Fruit fly (Drosophila melanogaster): Measurements from ENCODE around the gene Or13a.

The Or13a gene

DNA sequence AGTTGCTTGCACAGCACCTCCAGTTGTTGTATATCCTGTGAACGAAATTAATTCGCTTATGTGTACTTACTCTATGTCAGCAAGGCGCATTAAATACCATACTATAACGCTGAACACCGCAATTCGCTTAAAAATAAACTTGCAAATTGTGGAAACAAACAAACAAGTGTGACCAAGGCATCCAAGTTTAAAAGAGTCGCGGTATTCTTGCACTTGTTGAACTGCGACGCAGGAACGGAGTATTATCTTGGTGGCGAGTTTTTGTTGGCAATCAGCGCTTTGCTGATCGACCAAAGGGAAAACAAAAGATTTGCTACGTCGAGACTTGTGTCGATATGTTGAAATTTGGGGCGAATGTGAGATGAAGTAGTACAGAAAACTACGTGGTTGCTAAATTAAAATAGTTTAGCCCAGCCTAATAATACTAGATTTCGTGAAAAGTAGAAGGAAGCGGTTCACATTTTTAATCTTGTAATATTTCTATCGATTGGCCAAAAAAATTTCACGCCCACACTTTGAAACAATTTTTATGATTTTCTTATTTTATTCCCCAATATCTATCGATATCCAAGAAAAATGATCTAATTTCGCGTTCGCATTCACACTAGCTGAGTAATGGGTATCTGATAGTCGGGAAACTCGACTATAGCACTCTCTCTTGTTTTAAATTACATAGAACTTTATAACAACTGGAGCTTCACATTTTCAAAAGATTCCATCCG is 40.6 kb upstream of the Or13a start, which contains the start of gene Ranbp16 (continued):
- TF ChIP-seq chif (GFP tag; optimal IDR thresholded peaks at IDR 0.05) (no peak), CG8944 (GFP tag; optimal IDR thresholded peaks at IDR 0.05) (no peak), CG12744 (GFP tag; optimal IDR thresholded peaks at IDR 0.05) (no peak), Hey (tag; optimal IDR thresholded peaks at IDR 0.05) (no peak), gro (GFP tag; optimal IDR thresholded peaks at IDR 0.05) (no peak), z (GFP tag; IDR thresholded peaks at IDR 0.05) (no peak), bbx (GFP tag; IDR thresholded peaks at IDR 0.05; ENCODE audit: partially characterized antibody) (peak; percentile 8; the same call in 1 of the 2 replicates), CG7357 (GFP tag; IDR thresholded peaks at IDR 0.05) (peak; percentile 76), CG15479 (GFP tag; optimal IDR thresholded peaks at IDR 0.05) (no peak), cg (GFP tag; optimal IDR thresholded peaks at IDR 0.05) (no peak), MESR4 (GFP tag; optimal IDR thresholded peaks at IDR 0.05) (peak; percentile 40), sens-2 (GFP tag; IDR thresholded peaks at IDR 0.05) (no peak), Atf6 (GFP tag; IDR thresholded peaks at IDR 0.05) (no peak), CG6683 (GFP tag; optimal IDR thresholded peaks at IDR 0.05) (no peak), ind (GFP tag; optimal IDR thresholded peaks at IDR 0.05) (no peak), CG9609 (GFP tag; optimal IDR thresholded peaks at IDR 0.05) (no peak), CG3847 (GFP tag; IDR thresholded peaks at IDR 0.05) (no peak), ab (GFP tag; optimal IDR thresholded peaks at IDR 0.05) (no peak), trh (GFP tag; optimal IDR thresholded peaks at IDR 0.05) (no peak), CG7556 (GFP tag; optimal IDR thresholded peaks at IDR 0.05) (no peak), gfzf (GFP tag; optimal IDR thresholded peaks at IDR 0.05) (peak; percentile 62), scrt (GFP tag; optimal IDR thresholded peaks at IDR 0.05) (no peak), CG7987 (GFP tag; optimal IDR thresholded peaks at IDR 0.05) (no peak), CG1024 (GFP tag; IDR thresholded peaks at IDR 0.05) (peak; percentile 62), grn (GFP tag; optimal IDR thresholded peaks at IDR 0.05) (no peak), sr (GFP tag; IDR thresholded peaks at IDR 0.05) (no peak), psq (GFP tag; optimal IDR thresholded peaks at IDR 0.05) (no peak), Hr51 (GFP tag; optimal IDR thresholded peaks at IDR 0.05) (no peak), usp (GFP tag; optimal IDR thresholded peaks at IDR 0.05) (no peak), D19A (tag; optimal IDR thresholded peaks at IDR 0.05) (no peak), bab2 (GFP tag; optimal IDR thresholded peaks at IDR 0.05) (no peak), CG10321 (GFP tag; IDR thresholded peaks at IDR 0.05) (no peak), her (GFP tag; optimal IDR thresholded peaks at IDR 0.05) (peak; percentile 2), pfk (GFP tag; optimal IDR thresholded peaks at IDR 0.05) (peak; percentile 72), vnd (GFP tag; IDR thresholded peaks at IDR 0.05; ENCODE audit: partially characterized antibody) (no peak), Dek (tag; optimal IDR thresholded peaks at IDR 0.05) (no peak), CG10209 (GFP tag; optimal IDR thresholded peaks at IDR 0.05) (no peak), stc (GFP tag; IDR thresholded peaks at IDR 0.05) (no peak), Gug (GFP tag; IDR thresholded peaks at IDR 0.05) (no peak), CG7928 (GFP tag; optimal IDR thresholded peaks at IDR 0.05) (no peak), CG1647 (GFP tag; optimal IDR thresholded peaks at IDR 0.05) (no peak), Kr (GFP tag; optimal IDR thresholded peaks at IDR 0.05) (no peak), CG6791 (GFP tag; IDR thresholded peaks at IDR 0.05; ENCODE audit: partially characterized antibody) (peak; percentile 39; the same call in 1 of the 3 replicates), en (GFP tag; optimal IDR thresholded peaks at IDR 0.05) (no peak), Ptx1 (GFP tag; IDR thresholded peaks at IDR 0.05) (no peak), Ravus (GFP tag; IDR thresholded peaks at IDR 0.05) (no peak), lbe (GFP tag; optimal IDR thresholded peaks at IDR 0.05) (no peak), CG34376 (GFP tag; optimal IDR thresholded peaks at IDR 0.05) (no peak), unpg (GFP tag; optimal IDR thresholded peaks at IDR 0.05) (no peak), CG7963 (GFP tag; IDR thresholded peaks at IDR 0.05; ENCODE audit: partially characterized antibody) (peak; percentile 58; the same call in 2 of the 3 replicates)

Measured in whole organism, embryonic.